Worm (Caenorhabditis elegans): ENCODE data around the gene cec-8.

DNA sequence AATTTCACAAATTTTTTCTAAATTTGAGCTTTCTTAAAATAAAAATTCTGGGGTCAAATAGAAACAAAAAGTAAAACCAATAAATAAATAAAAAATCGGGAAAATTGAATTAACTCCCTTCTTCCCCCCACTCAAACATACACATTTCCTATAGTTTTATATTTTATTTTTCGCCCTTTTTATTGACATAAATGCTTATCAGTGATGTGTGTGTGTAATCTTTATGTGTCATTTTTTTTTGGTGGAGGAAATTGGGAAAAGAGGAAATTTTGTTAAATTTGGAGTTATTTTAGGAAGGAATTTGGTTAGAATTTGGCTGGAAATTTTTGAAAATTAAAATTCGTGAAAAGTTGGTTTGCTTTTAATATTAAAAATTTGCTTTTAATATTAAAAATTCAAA lies 6.6 kb upstream of the cec-8 start:
- TF ChIP-seq elt-1 (tag; optimal IDR thresholded peaks at IDR 0.05; ENCODE audit: borderline replicate concordance, insufficient read depth) (no peak), unc-62 (GFP tag; optimal IDR thresholded peaks at IDR 0.05) (no peak), lsy-2 (tag; optimal IDR thresholded peaks at IDR 0.05) (no peak), ztf-11 (tag; optimal IDR thresholded peaks at IDR 0.05) (no peak), snpc-4 (tag; optimal IDR thresholded peaks at IDR 0.05) (no peak), ceh-39 (tag; optimal IDR thresholded peaks at IDR 0.05) (no peak), ceh-43 (GFP tag; optimal IDR thresholded peaks at IDR 0.05) (no peak), nhr-237 (tag; optimal IDR thresholded peaks at IDR 0.05) (no peak), mep-1 (tag; optimal IDR thresholded peaks at IDR 0.05) (no peak), pha-4 (tag; optimal IDR thresholded peaks at IDR 0.05) (no peak)

All from whole organism, mixed stage, embryonic.